Fruit fly (Drosophila melanogaster): ENCODE measurements around the gene lmgB.
A peak's percentile ranks its signal among the peaks of the same experiment; 100 is the strongest.

lmgB gene

dm6 chr2L:8485562-8485961 lies 42.9 kb downstream of the lmgB start (continued):
- TF ChIP-seq tna (GFP tag; IDR thresholded peaks at IDR 0.05; ENCODE audit: partially characterized antibody) (peak; percentile 67; the same call in 1 of the 2 replicates), Meics (GFP tag; optimal IDR thresholded peaks at IDR 0.05) (no peak), slou (GFP tag; optimal IDR thresholded peaks at IDR 0.05) (no peak), Ets97D (GFP tag; optimal IDR thresholded peaks at IDR 0.05) (no peak), CG8388 (GFP tag; optimal IDR thresholded peaks at IDR 0.05) (no peak), Sox100B (GFP tag; optimal IDR thresholded peaks at IDR 0.05) (no peak), danr (GFP tag; IDR thresholded peaks at IDR 0.05) (no peak), Dll (GFP tag; IDR thresholded peaks at IDR 0.05; ENCODE audit: partially characterized antibody) (0 out of 4 replicates have a peak, but pooled peaks have one; percentile 26), C15 (GFP tag; IDR thresholded peaks at IDR 0.05) (no peak), Mes4 (GFP tag; optimal IDR thresholded peaks at IDR 0.05) (no peak), vvl (GFP tag; IDR thresholded peaks at IDR 0.05) (peak; percentile 37; the same call in 1 of the 2 replicates), croc (GFP tag; conservative IDR thresholded peaks at IDR 0.05) (no peak), Mad (GFP tag; optimal IDR thresholded peaks at IDR 0.05) (no peak), CG17829 (tag; optimal IDR thresholded peaks at IDR 0.05) (peak; percentile 6), Dfd (GFP tag; optimal IDR thresholded peaks at IDR 0.05) (no peak), Opbp (GFP tag; IDR thresholded peaks at IDR 0.05; ENCODE audit: partially characterized antibody) (peak; percentile 76), amos (GFP tag; IDR thresholded peaks at IDR 0.05; ENCODE audit: partially characterized antibody) (peak; percentile 63), CG9817 (tag; optimal IDR thresholded peaks at IDR 0.05) (no peak), CG15073 (GFP tag; optimal IDR thresholded peaks at IDR 0.05) (no peak), shn (GFP tag; optimal IDR thresholded peaks at IDR 0.05) (no peak), Abd-B (GFP tag; optimal IDR thresholded peaks at IDR 0.05) (no peak), CG16863 (GFP tag; optimal IDR thresholded peaks at IDR 0.05) (no peak), CG17328 (GFP tag; IDR thresholded peaks at IDR 0.05) (no peak), CG15269 (tag; optimal IDR thresholded peaks at IDR 0.05) (no peak), HLHmδ (GFP tag; optimal IDR thresholded peaks at IDR 0.05) (no peak), cwo (GFP tag; optimal IDR thresholded peaks at IDR 0.05) (no peak), Dip3 (GFP tag; optimal IDR thresholded peaks at IDR 0.05) (no peak), CG33213 (GFP tag; optimal IDR thresholded peaks at IDR 0.05) (peak; percentile 7), Hr78 (GFP tag; optimal IDR thresholded peaks at IDR 0.05) (no peak), bcd (GFP tag; optimal IDR thresholded peaks at IDR 0.05) (no peak), CG11456 (GFP tag; IDR thresholded peaks at IDR 0.05) (no peak), caup (GFP tag; optimal IDR thresholded peaks at IDR 0.05; ENCODE audit: severe bottlenecking) (no peak), BEAF-32 (GFP tag; optimal IDR thresholded peaks at IDR 0.05) (no peak), CG4820 (GFP tag; optimal IDR thresholded peaks at IDR 0.05) (no peak), CG3281 (GFP tag; optimal IDR thresholded peaks at IDR 0.05) (peak; percentile 3), Ssrp (tag; optimal IDR thresholded peaks at IDR 0.05) (no peak), sim (GFP tag; IDR thresholded peaks at IDR 0.05) (no peak), ato (GFP tag; IDR thresholded peaks at IDR 0.05; ENCODE audit: partially characterized antibody) (peak; percentile 38; the same call in 1 of the 2 replicates), Dp (GFP tag; optimal IDR thresholded peaks at IDR 0.05) (no peak), trem (tag; optimal IDR thresholded peaks at IDR 0.05) (no peak), CG13894 (tag; optimal IDR thresholded peaks at IDR 0.05) (no peak), CG1832 (GFP tag; optimal IDR thresholded peaks at IDR 0.05) (no peak), YL-1 (GFP tag; optimal IDR thresholded peaks at IDR 0.05) (no peak), Sox102F (GFP tag; optimal IDR thresholded peaks at IDR 0.05) (no peak), psq (GFP tag; optimal IDR thresholded peaks at IDR 0.05) (no peak), CG11560 (tag; IDR thresholded peaks at IDR 0.05) (no peak), Rfx (GFP tag; IDR thresholded peaks at IDR 0.05) (no peak), CG33557 (GFP tag; optimal IDR thresholded peaks at IDR 0.05) (no peak), CG2202 (tag; optimal IDR thresholded peaks at IDR 0.05) (no peak), lov (optimal IDR thresholded peaks at IDR 0.05) (no peak), lov (GFP tag; IDR thresholded peaks at IDR 0.05) (no peak)
